Worm (Caenorhabditis elegans) whole organism, young adult: Measurements from ENCODE around the gene timm-17B.1.

Source experiments
- B0019.2 ChIP-seq: fragments of 200-800 bp; sonication (Bioruptor generic); conservative IDR thresholded peaks from 2 replicates; pipeline ENCODE4 v1.3.6; 2022; ENCODE audit warnings: missing genetic modification reagents, missing genetic modification characterization, missing compliant biosample characterization
- B0336.3 ChIP-seq: fragments of 200-800 bp; sonication (Bioruptor generic); IDR thresholded peaks from 2 replicates; pipeline ENCODE4 v1.3.6; 2022; ENCODE audit warnings: missing genetic modification characterization, missing compliant biosample characterization
- F22D6.2 ChIP-seq: sonication (generic microtip); optimal IDR thresholded peaks from 2 replicates; lab custom pipeline; 2016; ENCODE audit warnings: mild to moderate bottlenecking, missing genetic modification characterization, missing compliant biosample characterization
- F33H1.4 ChIP-seq: fragments of 200-800 bp; sonication (Bioruptor generic); IDR thresholded peaks from 2 replicates; pipeline ENCODE4 v1.3.6; 2022; ENCODE audit warnings: missing genetic modification reagents, missing genetic modification characterization, missing compliant biosample characterization
- F39B2.1 ChIP-seq: fragments of 200-800 bp; sonication (Bioruptor generic); IDR thresholded peaks from 2 replicates; pipeline ENCODE4 v1.3.6; 2022; ENCODE audit warnings: missing genetic modification reagents, missing genetic modification characterization, missing compliant biosample characterization
- K11D2.4 ChIP-seq: fragments of 200-800 bp; sonication (Bioruptor generic); IDR thresholded peaks from 2 replicates; pipeline ENCODE4 v1.3.6; 2022; ENCODE audit warnings: missing genetic modification reagents, missing genetic modification characterization, missing compliant biosample characterization
- K12H6.12 ChIP-seq: fragments of 200-800 bp; sonication (Bioruptor generic); optimal IDR thresholded peaks from 2 replicates; lab custom pipeline; 2018; ENCODE audit warnings: mild to moderate bottlenecking, missing genetic modification characterization, missing compliant biosample characterization
- Y53F4B.3 ChIP-seq: fragments of 200-800 bp; sonication (Bioruptor generic); IDR thresholded peaks from 2 replicates; pipeline ENCODE4 v1.3.6; 2022; ENCODE audit warnings: missing genetic modification reagents, missing genetic modification characterization, missing compliant biosample characterization
- Y53G8AR.9 ChIP-seq: fragments of 200-800 bp; sonication (Bioruptor generic); conservative IDR thresholded peaks from 2 replicates; pipeline ENCODE4 v1.3.6; 2022; ENCODE audit warnings: missing genetic modification reagents, missing genetic modification characterization, missing compliant biosample characterization
- Y95B8A.8 ChIP-seq: fragments of 200-800 bp; sonication (Bioruptor generic); IDR thresholded peaks from 2 replicates; pipeline ENCODE4 v1.3.6; 2022; ENCODE audit warnings: missing genetic modification reagents, missing genetic modification characterization, missing compliant biosample characterization
- akir-1 ChIP-seq: fragments of 200-800 bp; sonication (Bioruptor generic); optimal IDR thresholded peaks from 2 replicates; lab custom pipeline; 2018; ENCODE audit warnings: mild to moderate bottlenecking, missing genetic modification characterization, moderate library complexity, missing compliant biosample characterization
- aptf-2 ChIP-seq: fragments of 200-800 bp; sonication (Bioruptor generic); conservative IDR thresholded peaks from 2 replicates; pipeline ENCODE4 v1.3.6; 2022; ENCODE audit warnings: missing genetic modification reagents, missing genetic modification characterization, missing compliant biosample characterization
- cebp-1 ChIP-seq, 2 experiments: fragments of 200-800 bp in 1 of 2; sonication (Bioruptor generic) in 1 of 2; sonication (generic microtip) in 1 of 2; IDR thresholded peaks in 1 of 2; optimal IDR thresholded peaks in 1 of 2; 2 replicates each; pipeline versions ENCODE4 v1.3.6 to Lab custom; 2017 to 2022; ENCODE audit warnings: missing compliant biosample characterization in 2 of 2, missing genetic modification characterization in 2 of 2, mild to moderate bottlenecking in 1 of 2, missing genetic modification reagents in 1 of 2, moderate library complexity in 1 of 2
- ceh-58 ChIP-seq: fragments of 200-800 bp; sonication (Bioruptor generic); IDR thresholded peaks from 2 replicates; pipeline ENCODE4 v1.3.6; 2022; ENCODE audit warnings: missing genetic modification characterization, missing compliant biosample characterization
- dox-1 ChIP-seq: fragments of 200-800 bp; sonication (Bioruptor generic); IDR thresholded peaks from 2 replicates; pipeline ENCODE4 v1.3.6; 2022; ENCODE audit warnings: missing genetic modification reagents, missing genetic modification characterization, missing compliant biosample characterization
- egl-18 ChIP-seq: fragments of 200-800 bp; sonication (Bioruptor generic); IDR thresholded peaks from 2 replicates; pipeline ENCODE4 v1.3.6; 2022; ENCODE audit warnings: missing genetic modification reagents, missing genetic modification characterization, missing compliant biosample characterization
- egl-44 ChIP-seq: fragments of 200-800 bp; sonication (Bioruptor generic); IDR thresholded peaks from 2 replicates; pipeline ENCODE4 v1.3.6; 2022; ENCODE audit warnings: missing genetic modification reagents, missing genetic modification characterization, missing compliant biosample characterization
- egrh-3 ChIP-seq: fragments of 200-800 bp; sonication (Bioruptor generic); IDR thresholded peaks from 2 replicates; pipeline ENCODE4 v1.3.6; 2022; ENCODE audit warnings: missing genetic modification reagents, missing genetic modification characterization, missing compliant biosample characterization
- ets-4 ChIP-seq: fragments of 200-800 bp; sonication (Bioruptor generic); optimal IDR thresholded peaks from 2 replicates; lab custom pipeline; 2018; ENCODE audit warnings: mild to moderate bottlenecking, missing genetic modification characterization, missing compliant biosample characterization
- fkh-3 ChIP-seq: sonication (generic microtip); optimal IDR thresholded peaks from 2 replicates; lab custom pipeline; 2016; ENCODE audit warnings: mild to moderate bottlenecking, missing genetic modification characterization, missing compliant biosample characterization
- hlh-12 ChIP-seq: sonication (generic microtip); optimal IDR thresholded peaks from 2 replicates; lab custom pipeline; 2016; ENCODE audit warnings: missing genetic modification characterization, missing compliant biosample characterization
- hsf-1 ChIP-seq: fragments of 200-800 bp; sonication (Bioruptor generic); IDR thresholded peaks from 2 replicates; pipeline ENCODE4 v1.3.6; 2022; ENCODE audit warnings: missing genetic modification reagents, missing genetic modification characterization, missing compliant biosample characterization
- let-526 ChIP-seq: fragments of 200-800 bp; sonication (Bioruptor generic); IDR thresholded peaks from 2 replicates; pipeline ENCODE4 v1.3.6; 2022; ENCODE audit warnings: missing genetic modification reagents, missing genetic modification characterization, missing compliant biosample characterization
- lin-26 ChIP-seq: fragments of 200-800 bp; sonication (Bioruptor generic); IDR thresholded peaks from 2 replicates; pipeline ENCODE4 v1.3.6; 2022; ENCODE audit warnings: missing genetic modification reagents, missing genetic modification characterization, missing compliant biosample characterization
- lin-40 ChIP-seq: sonication (generic microtip); optimal IDR thresholded peaks from 2 replicates; lab custom pipeline; 2016; ENCODE audit warnings: missing genetic modification characterization, mild to moderate bottlenecking, missing compliant biosample characterization, missing genotype, missing genetic modification reagents
- lin-54 ChIP-seq: fragments of 200-800 bp; sonication (Bioruptor generic); optimal IDR thresholded peaks from 2 replicates; lab custom pipeline; 2018; ENCODE audit warnings: mild to moderate bottlenecking, missing genetic modification characterization, missing compliant biosample characterization
- lsl-1 ChIP-seq: fragments of 200-800 bp; sonication (Bioruptor generic); optimal IDR thresholded peaks from 2 replicates; lab custom pipeline; 2018; ENCODE audit warnings: mild to moderate bottlenecking, missing genetic modification characterization, moderate library complexity, missing compliant biosample characterization
- madf-6 ChIP-seq: fragments of 200-800 bp; sonication (Bioruptor generic); IDR thresholded peaks from 2 replicates; pipeline ENCODE4 v1.3.6; 2022; ENCODE audit warnings: missing genetic modification reagents, missing genetic modification characterization, missing compliant biosample characterization
- madf-8 ChIP-seq: fragments of 200-800 bp; sonication (Bioruptor generic); conservative IDR thresholded peaks from 2 replicates; pipeline ENCODE4 v1.3.6; 2022; ENCODE audit warnings: missing genetic modification reagents, missing genetic modification characterization, missing compliant biosample characterization
- mel-28 ChIP-seq: sonication (generic microtip); optimal IDR thresholded peaks from 2 replicates; lab custom pipeline; 2016; ENCODE audit warnings: borderline replicate concordance, mild to moderate bottlenecking, missing genetic modification characterization, missing compliant biosample characterization
- nfyb-1 ChIP-seq: fragments of 200-800 bp; sonication (Bioruptor generic); IDR thresholded peaks from 2 replicates; pipeline ENCODE4 v1.3.6; 2022; ENCODE audit warnings: missing genetic modification reagents, missing genetic modification characterization, missing compliant biosample characterization
- nhr-179 ChIP-seq: sonication (generic microtip); optimal IDR thresholded peaks from 2 replicates; lab custom pipeline; 2016; ENCODE audit warnings: mild to moderate bottlenecking, missing genetic modification characterization, missing compliant biosample characterization
- nhr-27 ChIP-seq: fragments of 200-800 bp; sonication (Bioruptor generic); optimal IDR thresholded peaks from 2 replicates; lab custom pipeline; 2018; ENCODE audit warnings: mild to moderate bottlenecking, missing genetic modification characterization, moderate library complexity, missing compliant biosample characterization
- pha-4 ChIP-seq: fragments of 150-350 bp; sonication (generic microtip); optimal IDR thresholded peaks from 2 replicates; lab custom pipeline; 2014; ENCODE audit warnings: missing biosample characterization, missing genetic modification reagents, missing genetic modification characterization
- snpc-1.3 ChIP-seq: sonication (generic microtip); optimal IDR thresholded peaks from 2 replicates; lab custom pipeline; 2017; ENCODE audit warnings: missing genetic modification characterization, mild to moderate bottlenecking, missing compliant biosample characterization, antibody characterized with exemption, moderate library complexity, missing genotype, missing genetic modification reagents; ENCODE audit not compliant: insufficient read depth
- snpc-3.4 ChIP-seq: sonication (generic microtip); optimal IDR thresholded peaks from 2 replicates; lab custom pipeline; 2017; ENCODE audit warnings: missing genetic modification characterization, mild to moderate bottlenecking, missing compliant biosample characterization, antibody characterized with exemption, moderate library complexity, missing genotype, missing genetic modification reagents
- somi-1 ChIP-seq: fragments of 200-800 bp; sonication (Bioruptor generic); optimal IDR thresholded peaks from 2 replicates; lab custom pipeline; 2018; ENCODE audit warnings: mild to moderate bottlenecking, missing genetic modification characterization, missing compliant biosample characterization
- tbp1 ChIP-seq: fragments of 200-800 bp; sonication (Bioruptor generic); optimal IDR thresholded peaks from 2 replicates; lab custom pipeline; 2018; ENCODE audit warnings: mild to moderate bottlenecking, missing genetic modification characterization, missing compliant biosample characterization
- tbx-9 ChIP-seq: sonication (generic microtip); optimal IDR thresholded peaks from 2 replicates; lab custom pipeline; 2016; ENCODE audit warnings: borderline replicate concordance, missing genetic modification characterization, inconsistent platforms, missing compliant biosample characterization
- zfh-2 ChIP-seq: fragments of 200-800 bp; sonication (Bioruptor generic); conservative IDR thresholded peaks from 2 replicates; pipeline ENCODE4 v1.3.6; 2022; ENCODE audit warnings: missing genetic modification reagents, missing genetic modification characterization, missing compliant biosample characterization
- zim-3 ChIP-seq: sonication (generic microtip); optimal IDR thresholded peaks from 2 replicates; lab custom pipeline; 2017; ENCODE audit warnings: mild to moderate bottlenecking, missing genetic modification characterization, moderate library complexity, missing compliant biosample characterization
- ztf-26 ChIP-seq: sonication (generic microtip); optimal IDR thresholded peaks from 2 replicates; lab custom pipeline; 2017; ENCODE audit warnings: missing genetic modification characterization, missing compliant biosample characterization
- ztf-3 ChIP-seq: fragments of 200-800 bp; sonication (Bioruptor generic); optimal IDR thresholded peaks from 2 replicates; lab custom pipeline; 2018; ENCODE audit warnings: mild to moderate bottlenecking, missing genetic modification characterization, missing compliant biosample characterization

Gene timm-17B.1

ce11 chrIV:4758659-4759058 is 13.4 kb upstream of the timm-17B.1 start, which contains the start of gene Y17G9B.8 (continued):
- TF ChIP-seq Y53F4B.3 (GFP tag; lab: Robert Waterston, UW) (no peak), ceh-58 (GFP tag; lab: Robert Waterston, UW) (no peak)

- no peak for TF ChIP-seq lin-40
- TF ChIP-seq hlh-12 (tag; lab: Kevin White, UChicago) = no peak
Measured at ce11 chrIV:4755929-4756655, 10.8 kb upstream of the timm-17B.1 start, which contains the start of the genes fbxb-77 and Y17G9B.11. fbxb-77 (minus strand) TSS chrIV:4756157. Y17G9B.11 (plus strand) TSS chrIV:4756605.

DNA sequence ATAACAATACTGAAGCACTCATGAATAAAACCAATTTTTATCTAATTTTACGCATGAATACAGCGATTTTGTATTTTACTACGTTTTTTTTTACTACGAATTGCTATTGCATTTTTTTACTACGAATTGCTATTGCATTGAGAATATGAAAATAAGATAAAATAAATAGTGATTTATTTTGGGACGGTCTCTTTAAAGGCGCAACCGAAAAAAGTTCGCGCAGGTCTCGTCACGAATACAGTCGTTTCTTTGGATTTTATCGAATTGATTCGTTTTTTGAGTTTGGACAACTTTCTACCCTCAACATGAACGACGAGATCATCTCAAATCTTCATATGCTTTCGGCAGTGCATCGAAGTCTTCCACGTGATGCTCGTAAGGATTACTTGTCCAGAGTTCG is 6.5 kb upstream of the timm-17B.1 start, which contains the start of gene Y17G9B.4:
TSS of gene Y17G9B.4 (plus strand) at position 306 of the 400 bp plus-strand sequence.
- TF ChIP-seq ets-4 (GFP tag; lab: Kevin White, UChicago) = no peak
- TF ChIP-seq akir-1 = no peak
- TF ChIP-seq aptf-2 (GFP tag; lab: Robert Waterston, UW) = no peak
- no peak for TF ChIP-seq snpc-1.3 (tag; lab: Kevin White, UChicago)
- no peak for TF ChIP-seq let-526 (GFP tag; lab: Robert Waterston, UW)
- no peak for TF ChIP-seq ztf-26 (tag; lab: Kevin White, UChicago)
- no peak for TF ChIP-seq egl-18 (GFP tag; lab: Robert Waterston, UW)
- TF ChIP-seq mel-28 = no peak
- no peak for TF ChIP-seq K12H6.12
- TF ChIP-seq ztf-3 (GFP tag; lab: Kevin White, UChicago) = no peak
- no peak for TF ChIP-seq cebp-1 (GFP tag; IDR thresholded peaks at IDR 0.05; lab: Robert Waterston, UW)
- no peak for TF ChIP-seq cebp-1 (tag; optimal IDR thresholded peaks at IDR 0.05; lab: Kevin White, UChicago)
- no peak for TF ChIP-seq Y53G8AR.9 (GFP tag; lab: Robert Waterston, UW)
- TF ChIP-seq Y53F4B.3 (GFP tag; lab: Robert Waterston, UW) = no peak
- TF ChIP-seq fkh-3 (tag; lab: Kevin White, UChicago) = no peak
- TF ChIP-seq tbx-9 (tag; lab: Kevin White, UChicago) = no peak
- TF ChIP-seq lin-26 (GFP tag; lab: Robert Waterston, UW) = no peak
- TF ChIP-seq hsf-1 (GFP tag; lab: Robert Waterston, UW) = no peak
- TF ChIP-seq nhr-27 = no peak
- TF ChIP-seq madf-6 (GFP tag; lab: Robert Waterston, UW) = peak; percentile 83
- TF ChIP-seq tbp1 (GFP tag; lab: Kevin White, UChicago) = peak; percentile 17
- no peak for TF ChIP-seq K11D2.4 (GFP tag; lab: Robert Waterston, UW)
- TF ChIP-seq nfyb-1 (GFP tag; lab: Robert Waterston, UW) = no peak
- no peak for TF ChIP-seq zim-3 (tag; lab: Kevin White, UChicago)
- no peak for TF ChIP-seq pha-4 (tag; lab: Kevin White, UChicago)
- TF ChIP-seq snpc-3.4 (tag; lab: Kevin White, UChicago) = no peak
- TF ChIP-seq ceh-58 (GFP tag; lab: Robert Waterston, UW) = no peak
- TF ChIP-seq F39B2.1 (GFP tag; lab: Robert Waterston, UW) = no peak
- TF ChIP-seq somi-1 = no peak
- no peak for TF ChIP-seq dox-1 (GFP tag; lab: Robert Waterston, UW)
- TF ChIP-seq B0336.3 = no peak
- TF ChIP-seq lin-54 (GFP tag; lab: Kevin White, UChicago) = no peak
- no peak for TF ChIP-seq B0019.2 (GFP tag; lab: Robert Waterston, UW)
- peak; percentile 91 for TF ChIP-seq lsl-1
- TF ChIP-seq egl-44 = no peak
- TF ChIP-seq F33H1.4 (GFP tag; lab: Robert Waterston, UW) = peak; percentile 90
- TF ChIP-seq egrh-3 (GFP tag; lab: Robert Waterston, UW) = no peak
- no peak for TF ChIP-seq Y95B8A.8 (GFP tag; lab: Robert Waterston, UW)
- TF ChIP-seq zfh-2 (GFP tag; lab: Robert Waterston, UW) = no peak
- no peak for TF ChIP-seq F22D6.2 (tag; lab: Kevin White, UChicago)
- TF ChIP-seq nhr-179 (tag; lab: Kevin White, UChicago) = no peak
- peak; percentile 42 for TF ChIP-seq madf-8 (GFP tag; lab: Robert Waterston, UW)
